Worm (Caenorhabditis elegans) whole organism, L3 larva: Measurements from ENCODE around the gene Y24D9A.6.

Source experiments
- R02D3.7 ChIP-seq: fragments of 150-350 bp; optimal IDR thresholded peaks from 2 replicates; lab custom pipeline; 2014; ENCODE audit warnings: missing biosample characterization, missing genetic modification characterization
- ZK546.5 ChIP-seq: sonication (generic microtip); optimal IDR thresholded peaks from 2 replicates; lab custom pipeline; 2017; ENCODE audit warnings: missing biosample characterization, missing genetic modification characterization
- aly-2 ChIP-seq: fragments of 150-350 bp; optimal IDR thresholded peaks from 2 replicates; lab custom pipeline; 2014; ENCODE audit warnings: missing biosample characterization, missing genetic modification characterization
- ama-1 ChIP-seq: fragments of 150-350 bp; optimal IDR thresholded peaks from 2 replicates; lab custom pipeline; 2018
- ceh-16 ChIP-seq: sonication (generic microtip); optimal IDR thresholded peaks from 2 replicates; lab custom pipeline; 2017; ENCODE audit warnings: missing biosample characterization, missing genetic modification characterization
- ceh-28 ChIP-seq: fragments of 150-350 bp; optimal IDR thresholded peaks from 2 replicates; lab custom pipeline; 2014; ENCODE audit warnings: missing biosample characterization, missing genetic modification reagents, missing genetic modification characterization
- ceh-9 ChIP-seq: sonication (generic microtip); optimal IDR thresholded peaks from 2 replicates; lab custom pipeline; 2018; ENCODE audit warnings: missing biosample characterization, missing genetic modification characterization
- egl-5 ChIP-seq: fragments of 150-350 bp; optimal IDR thresholded peaks from 2 replicates; lab custom pipeline; 2017; ENCODE audit warnings: missing biosample characterization, missing genetic modification reagents, missing genetic modification characterization, inconsistent platforms
- elt-1 ChIP-seq: fragments of 150-350 bp; optimal IDR thresholded peaks from 2 replicates; lab custom pipeline; 2014; ENCODE audit warnings: missing biosample characterization, missing genetic modification characterization
- elt-2 ChIP-seq: sonication (generic microtip); optimal IDR thresholded peaks from 2 replicates; lab custom pipeline; 2016; ENCODE audit warnings: missing genetic modification reagents, mild to moderate bottlenecking, missing genetic modification characterization, missing compliant biosample characterization
- eor-1 ChIP-seq, 2 experiments: fragments of 150-350 bp; optimal IDR thresholded peaks; 2 replicates each; lab custom pipeline; 2014 to 2018; ENCODE audit warnings: missing biosample characterization in 2 of 2, missing genetic modification characterization in 2 of 2
- fkh-10 ChIP-seq: sonication (generic microtip); optimal IDR thresholded peaks from 2 replicates; lab custom pipeline; 2017; ENCODE audit warnings: missing biosample characterization, missing genetic modification reagents, missing genetic modification characterization
- fos-1 ChIP-seq: fragments of 150-350 bp; optimal IDR thresholded peaks from 2 replicates; lab custom pipeline; 2014; ENCODE audit warnings: missing biosample characterization, missing genetic modification characterization
- jun-1 ChIP-seq: fragments of 150-350 bp; optimal IDR thresholded peaks from 2 replicates; lab custom pipeline; 2014; ENCODE audit warnings: missing biosample characterization, missing genetic modification reagents, missing genetic modification characterization
- lin-15B ChIP-seq: fragments of 150-350 bp; optimal IDR thresholded peaks from 2 replicates; lab custom pipeline; 2014; ENCODE audit warnings: missing biosample characterization, missing genetic modification characterization
- lin-39 ChIP-seq: fragments of 150-350 bp; optimal IDR thresholded peaks from 2 replicates; lab custom pipeline; 2018; ENCODE audit warnings: missing biosample characterization, missing genetic modification reagents, missing genetic modification characterization
- lsy-12 ChIP-seq: sonication (generic microtip); optimal IDR thresholded peaks from 2 replicates; lab custom pipeline; 2016; ENCODE audit warnings: mild to moderate bottlenecking, missing genetic modification characterization, missing compliant biosample characterization
- mdl-1 ChIP-seq: fragments of 150-350 bp; optimal IDR thresholded peaks from 2 replicates; lab custom pipeline; 2014; ENCODE audit warnings: missing biosample characterization, missing genetic modification characterization
- nfya-1 ChIP-seq: sonication (generic microtip); optimal IDR thresholded peaks from 2 replicates; lab custom pipeline; 2017; ENCODE audit warnings: missing genetic modification characterization, mild to moderate bottlenecking, missing compliant biosample characterization, antibody characterized with exemption, moderate library complexity; ENCODE audit not compliant: insufficient read depth
- nhr-11 ChIP-seq: fragments of 150-350 bp; optimal IDR thresholded peaks from 2 replicates; lab custom pipeline; 2014; ENCODE audit warnings: missing biosample characterization, missing genetic modification characterization
- nhr-12 ChIP-seq: fragments of 150-350 bp; optimal IDR thresholded peaks from 2 replicates; lab custom pipeline; 2014; ENCODE audit warnings: missing biosample characterization, missing genetic modification characterization
- nhr-23 ChIP-seq: fragments of 150-350 bp; optimal IDR thresholded peaks from 2 replicates; lab custom pipeline; 2014; ENCODE audit warnings: missing biosample characterization, missing genetic modification reagents, missing genetic modification characterization
- nhr-237 ChIP-seq: fragments of 150-350 bp; optimal IDR thresholded peaks from 2 replicates; lab custom pipeline; 2014; ENCODE audit warnings: missing biosample characterization, missing genetic modification characterization
- nhr-25 ChIP-seq: sonication (generic microtip); optimal IDR thresholded peaks from 2 replicates; lab custom pipeline; 2017; ENCODE audit warnings: missing biosample characterization, missing genetic modification characterization
- nhr-28 ChIP-seq: fragments of 150-350 bp; optimal IDR thresholded peaks from 2 replicates; lab custom pipeline; 2014; ENCODE audit warnings: missing biosample characterization, missing genetic modification characterization
- nhr-43 ChIP-seq: sonication (generic microtip); optimal IDR thresholded peaks from 2 replicates; lab custom pipeline; 2016; ENCODE audit warnings: mild to moderate bottlenecking, missing genetic modification characterization, missing compliant biosample characterization; ENCODE audit not compliant: poor library complexity, severe bottlenecking
- nhr-67 ChIP-seq: fragments of 150-350 bp; optimal IDR thresholded peaks from 2 replicates; lab custom pipeline; 2014; ENCODE audit warnings: missing biosample characterization, missing genetic modification characterization
- nhr-76 ChIP-seq: fragments of 150-350 bp; sonication (generic microtip); optimal IDR thresholded peaks from 5 replicates; lab custom pipeline; 2014; ENCODE audit warnings: missing biosample characterization, missing genetic modification characterization
- nhr-77 ChIP-seq: fragments of 150-350 bp; optimal IDR thresholded peaks from 2 replicates; lab custom pipeline; 2014; ENCODE audit warnings: missing biosample characterization, missing genetic modification characterization
- pha-4 ChIP-seq: fragments of 150-350 bp; optimal IDR thresholded peaks from 2 replicates; lab custom pipeline; 2014; ENCODE audit warnings: missing biosample characterization, missing genetic modification reagents, missing genetic modification characterization
- pqm-1 ChIP-seq: fragments of 150-350 bp; optimal IDR thresholded peaks from 2 replicates; lab custom pipeline; 2017; ENCODE audit warnings: missing biosample characterization, missing genetic modification characterization, inconsistent platforms
- sea-2 ChIP-seq: fragments of 150-350 bp; sonication (generic microtip); optimal IDR thresholded peaks from 4 replicates; lab custom pipeline; 2014; ENCODE audit warnings: missing biosample characterization, missing genetic modification reagents, missing genetic modification characterization
- skn-1 ChIP-seq: fragments of 150-350 bp; optimal IDR thresholded peaks from 2 replicates; lab custom pipeline; 2014; ENCODE audit warnings: missing biosample characterization, missing genetic modification characterization
- snpc-4 ChIP-seq: fragments of 150-350 bp; optimal IDR thresholded peaks from 2 replicates; lab custom pipeline; 2014; ENCODE audit warnings: missing biosample characterization, missing genetic modification characterization
- tbx-2 ChIP-seq: sonication (generic microtip); optimal IDR thresholded peaks from 2 replicates; lab custom pipeline; 2016; ENCODE audit warnings: mild to moderate bottlenecking, missing genetic modification characterization, missing compliant biosample characterization
- unc-39 ChIP-seq: sonication (generic microtip); optimal IDR thresholded peaks from 4 replicates; lab custom pipeline; 2017; ENCODE audit warnings: missing biosample characterization, missing genetic modification characterization
- unc-62 ChIP-seq: fragments of 150-350 bp; sonication (generic microtip); optimal IDR thresholded peaks from 4 replicates; lab custom pipeline; 2014; ENCODE audit warnings: missing biosample characterization, missing genetic modification reagents, missing genetic modification characterization
- ztf-11 ChIP-seq: fragments of 150-350 bp; optimal IDR thresholded peaks from 2 replicates; lab custom pipeline; 2014; ENCODE audit warnings: missing biosample characterization, missing genetic modification characterization

The Y24D9A.6 gene

ce11 chrIV:4413114-4413513 is 12.9 kb upstream of the Y24D9A.6 start:
- TF ChIP-seq sea-2 (no peak), snpc-4 (tag; lab: Kevin White, UChicago) (no peak), ama-1 (lab: Kevin White, UChicago) (no peak)

ce11 chrIV:4411948-4412335 is 11.7 kb upstream of the Y24D9A.6 start:
- no peak for TF ChIP-seq fkh-10 (GFP tag; lab: Kevin White, UChicago)
- no peak for TF ChIP-seq nhr-77
- no peak for TF ChIP-seq egl-5
- TF ChIP-seq skn-1 (tag; lab: Kevin White, UChicago), result no peak
- no peak for TF ChIP-seq nhr-11 (tag; lab: Kevin White, UChicago)
- TF ChIP-seq ceh-9 (tag; lab: Kevin White, UChicago), result no peak
- TF ChIP-seq ceh-28, result no peak
- no peak for TF ChIP-seq unc-39 (tag; lab: Kevin White, UChicago)
- TF ChIP-seq lin-39 (tag; lab: Kevin White, UChicago), result no peak
- no peak for TF ChIP-seq fos-1 (tag; lab: Kevin White, UChicago)
- TF ChIP-seq jun-1 (tag; lab: Kevin White, UChicago), result no peak
- no peak for TF ChIP-seq nhr-237 (tag; lab: Kevin White, UChicago)
- TF ChIP-seq lin-15B (tag; lab: Kevin White, UChicago), result no peak
- TF ChIP-seq unc-62, result no peak
- no peak for TF ChIP-seq ceh-16 (tag; lab: Kevin White, UChicago)
- no peak for TF ChIP-seq sea-2
- no peak for TF ChIP-seq eor-1 (tag; optimal IDR thresholded peaks at IDR 0.05; lab: Kevin White, UChicago)
- TF ChIP-seq nhr-76 (tag; lab: Kevin White, UChicago), result no peak
- no peak for TF ChIP-seq mdl-1 (tag; lab: Kevin White, UChicago)

- TF ChIP-seq nhr-43 (tag; lab: Kevin White, UChicago) (no peak), lsy-12 (tag; lab: Kevin White, UChicago) (no peak), nhr-77 (no peak), ceh-28 (no peak), lin-39 (tag; lab: Kevin White, UChicago) (no peak), lin-15B (tag; lab: Kevin White, UChicago) (no peak), fkh-10 (GFP tag; lab: Kevin White, UChicago) (no peak), elt-1 (no peak), aly-2 (no peak), nhr-28 (tag; lab: Kevin White, UChicago) (no peak), nhr-23 (tag; lab: Kevin White, UChicago) (no peak), egl-5 (no peak), tbx-2 (tag; lab: Kevin White, UChicago) (no peak)
Measured at ce11 chrIV:4411311-4411947, 11.2 kb upstream of the Y24D9A.6 start.

ce11 chrIV:4410526-4410925 is 10.3 kb upstream of the Y24D9A.6 start:
- TF ChIP-seq egl-5, result no peak
- no peak for TF ChIP-seq ztf-11 (tag; lab: Kevin White, UChicago)
- TF ChIP-seq, all 47 proteins: peak for 0

- TF ChIP-seq lin-15B (tag; lab: Kevin White, UChicago), result no peak
- TF ChIP-seq ama-1 (lab: Kevin White, UChicago), result peak; percentile 15
Measured at ce11 chrIV:4408714-4409113, 8.5 kb upstream of the Y24D9A.6 start.

ce11 chrIV:4407055-4407461 is 6.9 kb upstream of the Y24D9A.6 start:
- TF ChIP-seq lin-15B (tag; lab: Kevin White, UChicago), result no peak
- no peak for TF ChIP-seq egl-5
- no peak for TF ChIP-seq lin-39 (tag; lab: Kevin White, UChicago)
- no peak for TF ChIP-seq nhr-25
- no peak for TF ChIP-seq ceh-16 (tag; lab: Kevin White, UChicago)
- no peak for TF ChIP-seq ceh-9 (tag; lab: Kevin White, UChicago)
- no peak for TF ChIP-seq ZK546.5 (tag; lab: Kevin White, UChicago)
- TF ChIP-seq nfya-1 (tag; lab: Kevin White, UChicago), result peak; percentile 60
- peak; percentile 88 for TF ChIP-seq pqm-1 (tag; lab: Kevin White, UChicago)
- TF ChIP-seq ama-1 (lab: Kevin White, UChicago), result peak; percentile 37
- no peak for TF ChIP-seq nhr-67 (tag; lab: Kevin White, UChicago)
- no peak for TF ChIP-seq nhr-76 (tag; lab: Kevin White, UChicago)
- peak; percentile 47 for TF ChIP-seq jun-1 (tag; lab: Kevin White, UChicago)
- TF ChIP-seq nhr-12 (tag; lab: Kevin White, UChicago), result no peak
- TF ChIP-seq fkh-10 (GFP tag; lab: Kevin White, UChicago), result no peak
- TF ChIP-seq mdl-1 (tag; lab: Kevin White, UChicago), result no peak
- TF ChIP-seq ceh-28, result peak; percentile 19
- TF ChIP-seq R02D3.7, result no peak
- TF ChIP-seq elt-2 (tag; lab: Kevin White, UChicago), result peak; percentile 80
- no peak for TF ChIP-seq nhr-28 (tag; lab: Kevin White, UChicago)
- no peak for TF ChIP-seq eor-1 (tag; optimal IDR thresholded peaks at IDR 0.05; lab: Kevin White, UChicago)
- peak; percentile 94 for TF ChIP-seq pha-4
